Fruit fly (Drosophila melanogaster): ENCODE data around the gene Arp5.

Gene Arp5

dm6 chr3R:18198518-18199118 is 13.3 kb downstream of the Arp5 start (continued):
- TF ChIP-seq pan (optimal IDR thresholded peaks at IDR 0.05) (no peak), pan (GFP tag; optimal IDR thresholded peaks at IDR 0.05 in 1 of 2, IDR thresholded peaks at IDR 0.05 in 1 of 2) (no peak), CG10431 (GFP tag; optimal IDR thresholded peaks at IDR 0.05) (no peak), row (GFP tag; IDR thresholded peaks at IDR 0.05) (no peak), dimm (GFP tag; IDR thresholded peaks at IDR 0.05) (no peak), Elba2 (GFP tag; optimal IDR thresholded peaks at IDR 0.05) (peak; percentile 36), CG15696 (tag; optimal IDR thresholded peaks at IDR 0.05) (peak; percentile 57), fd102C (GFP tag; optimal IDR thresholded peaks at IDR 0.05) (peak; percentile 64), ase (GFP tag; IDR thresholded peaks at IDR 0.05) (no peak), zf30C (GFP tag; optimal IDR thresholded peaks at IDR 0.05) (no peak), Doc2 (GFP tag; IDR thresholded peaks at IDR 0.05) (no peak), CG2202 (tag; optimal IDR thresholded peaks at IDR 0.05) (peak; percentile 61), H2.0 (GFP tag; IDR thresholded peaks at IDR 0.05) (no peak), Bdp1 (GFP tag; optimal IDR thresholded peaks at IDR 0.05) (peak; percentile 37), NC2α (GFP tag; optimal IDR thresholded peaks at IDR 0.05) (peak; percentile 54), p53 (GFP tag; optimal IDR thresholded peaks at IDR 0.05) (peak; percentile 26), Drgx (GFP tag; IDR thresholded peaks at IDR 0.05) (no peak), CG16779 (GFP tag; IDR thresholded peaks at IDR 0.05) (no peak), CG4360 (GFP tag; IDR thresholded peaks at IDR 0.05) (no peak), pfk (GFP tag; optimal IDR thresholded peaks at IDR 0.05) (peak; percentile 39), Max (GFP tag; optimal IDR thresholded peaks at IDR 0.05) (peak; percentile 4), tgo (GFP tag; IDR thresholded peaks at IDR 0.05) (no peak), CG32772 (GFP tag; IDR thresholded peaks at IDR 0.05) (no peak), CG2116 (GFP tag; optimal IDR thresholded peaks at IDR 0.05) (peak; percentile 47), pum (GFP tag; optimal IDR thresholded peaks at IDR 0.05) (no peak), CG3838 (GFP tag; optimal IDR thresholded peaks at IDR 0.05) (peak; percentile 64), Six4 (GFP tag; optimal IDR thresholded peaks at IDR 0.05) (no peak), CG4617 (GFP tag; optimal IDR thresholded peaks at IDR 0.05; ENCODE audit: borderline replicate concordance) (no peak), sna (GFP tag; IDR thresholded peaks at IDR 0.05; ENCODE audit: partially characterized antibody) (no peak)

dm6 chr3R:18199177-18199884 is 14.0 kb downstream of the Arp5 start, which contains the start of the genes Ssdp and CG7985:
Gene Ssdp (minus strand): TSS chr3R:18199595.
Gene CG7985 (plus strand): TSS chr3R:18199857.
- TF ChIP-seq CG11696 (GFP tag; IDR thresholded peaks at IDR 0.05) (no peak), TFAM (GFP tag; optimal IDR thresholded peaks at IDR 0.05) (no peak), sna (GFP tag; IDR thresholded peaks at IDR 0.05; ENCODE audit: partially characterized antibody) (no peak), Deaf1 (tag; optimal IDR thresholded peaks at IDR 0.05) (peak; percentile 90), CG4854 (GFP tag; optimal IDR thresholded peaks at IDR 0.05) (peak; percentile 46), phol (tag; optimal IDR thresholded peaks at IDR 0.05) (peak; percentile 90), dimm (GFP tag; IDR thresholded peaks at IDR 0.05) (no peak), CG2712 (tag; optimal IDR thresholded peaks at IDR 0.05) (peak; percentile 26), MTF-1 (GFP tag; optimal IDR thresholded peaks at IDR 0.05; ENCODE audit: borderline replicate concordance) (no peak), CG9437 (GFP tag; optimal IDR thresholded peaks at IDR 0.05) (no peak), CG4617 (GFP tag; optimal IDR thresholded peaks at IDR 0.05; ENCODE audit: borderline replicate concordance) (peak; percentile 68), bcd (GFP tag; optimal IDR thresholded peaks at IDR 0.05) (peak; percentile 26), CG14710 (tag; optimal IDR thresholded peaks at IDR 0.05) (peak; percentile 47), H2.0 (GFP tag; IDR thresholded peaks at IDR 0.05) (no peak), Sin3A (optimal IDR thresholded peaks at IDR 0.05) (peak; percentile 91), Spps (tag; optimal IDR thresholded peaks at IDR 0.05) (no peak), Lhr (GFP tag; optimal IDR thresholded peaks at IDR 0.05) (peak; percentile 79), schlank (tag; optimal IDR thresholded peaks at IDR 0.05) (no peak), CG17385 (GFP tag; optimal IDR thresholded peaks at IDR 0.05) (peak; percentile 97), Hmr (GFP tag; optimal IDR thresholded peaks at IDR 0.05) (peak; percentile 54), lov (optimal IDR thresholded peaks at IDR 0.05) (no peak), lov (GFP tag; IDR thresholded peaks at IDR 0.05) (no peak), CG12659 (GFP tag; optimal IDR thresholded peaks at IDR 0.05) (peak; percentile 74), sens (GFP tag) (peak; percentile 14), CG7928 (GFP tag; optimal IDR thresholded peaks at IDR 0.05) (peak; percentile 8)
